Worm (Caenorhabditis elegans) whole organism, mixed stage, embryonic: ENCODE measurements around the gene srb-3.
"Not testable (repeated sequence)": the region's sequence is repeated elsewhere in the genome, so short reads cannot be mapped to it uniquely, and the experiment has no call there.

Experiments used
- M03D4.4 ChIP-seq: sonication (generic microtip); optimal IDR thresholded peaks from 2 replicates; lab custom pipeline; 2017; ENCODE audit warnings: mild to moderate bottlenecking, missing genetic modification characterization, missing compliant biosample characterization
- ceh-39 ChIP-seq: fragments of 150-350 bp; optimal IDR thresholded peaks from 2 replicates; lab custom pipeline; 2014; ENCODE audit warnings: missing biosample characterization, missing genetic modification characterization
- ceh-43 ChIP-seq: fragments of 200-800 bp; sonication (Bioruptor generic); optimal IDR thresholded peaks from 2 replicates; lab custom pipeline; 2018; ENCODE audit warnings: mild to moderate bottlenecking, missing genetic modification characterization, moderate library complexity, missing compliant biosample characterization
- ceh-83 ChIP-seq: fragments of 200-800 bp; sonication (Bioruptor generic); optimal IDR thresholded peaks from 2 replicates; lab custom pipeline; 2018; ENCODE audit warnings: mild to moderate bottlenecking, missing genetic modification characterization, missing compliant biosample characterization
- ces-1 ChIP-seq: fragments of 150-350 bp; optimal IDR thresholded peaks from 2 replicates; lab custom pipeline; 2014; ENCODE audit warnings: missing biosample characterization, missing genetic modification reagents, missing genetic modification characterization
- cnd-1 ChIP-seq: fragments of 200-800 bp; sonication (Bioruptor generic); optimal IDR thresholded peaks from 2 replicates; lab custom pipeline; 2018; ENCODE audit warnings: mild to moderate bottlenecking, missing genetic modification characterization, missing compliant biosample characterization
- drap-1 ChIP-seq: fragments of 200-800 bp; sonication (Bioruptor generic); optimal IDR thresholded peaks from 3 replicates; lab custom pipeline; 2018; ENCODE audit warnings: mild to moderate bottlenecking, missing genetic modification characterization, missing compliant biosample characterization
- elt-1 ChIP-seq: sonication (generic microtip); optimal IDR thresholded peaks from 2 replicates; lab custom pipeline; 2017; ENCODE audit warnings: missing genetic modification characterization, mild to moderate bottlenecking, missing compliant biosample characterization, antibody characterized with exemption, moderate library complexity, borderline replicate concordance; ENCODE audit not compliant: insufficient read depth
- elt-3 ChIP-seq: fragments of 150-350 bp; optimal IDR thresholded peaks from 2 replicates; lab custom pipeline; 2014; ENCODE audit warnings: missing biosample characterization, missing genetic modification characterization
- flh-1 ChIP-seq: fragments of 200-800 bp; sonication (Bioruptor generic); optimal IDR thresholded peaks from 2 replicates; lab custom pipeline; 2018; ENCODE audit warnings: mild to moderate bottlenecking, missing genetic modification characterization, moderate library complexity, missing compliant biosample characterization
- hlh-1 ChIP-seq: fragments of 150-350 bp; optimal IDR thresholded peaks from 2 replicates; lab custom pipeline; 2014; ENCODE audit warnings: missing biosample characterization, missing genetic modification reagents, missing genetic modification characterization
- lin-13 ChIP-seq: fragments of 150-350 bp; optimal IDR thresholded peaks from 2 replicates; lab custom pipeline; 2014; ENCODE audit warnings: missing biosample characterization, missing genetic modification characterization
- lsy-2 ChIP-seq: fragments of 150-350 bp; optimal IDR thresholded peaks from 2 replicates; lab custom pipeline; 2014; ENCODE audit warnings: missing biosample characterization, missing genetic modification characterization
- mab-5 ChIP-seq: fragments of 150-350 bp; optimal IDR thresholded peaks from 2 replicates; lab custom pipeline; 2014; ENCODE audit warnings: missing biosample characterization, missing genetic modification characterization
- mep-1 ChIP-seq: fragments of 150-350 bp; optimal IDR thresholded peaks from 2 replicates; lab custom pipeline; 2017; ENCODE audit warnings: missing biosample characterization, missing genetic modification reagents, missing genetic modification characterization, inconsistent platforms
- nhr-12 ChIP-seq: fragments of 150-350 bp; optimal IDR thresholded peaks from 2 replicates; lab custom pipeline; 2014; ENCODE audit warnings: missing biosample characterization, missing genetic modification characterization
- nhr-2 ChIP-seq: fragments of 150-350 bp; optimal IDR thresholded peaks from 2 replicates; lab custom pipeline; 2014; ENCODE audit warnings: missing biosample characterization, missing genetic modification characterization
- nhr-237 ChIP-seq: fragments of 150-350 bp; optimal IDR thresholded peaks from 2 replicates; lab custom pipeline; 2014; ENCODE audit warnings: missing biosample characterization, missing genetic modification characterization
- nhr-28 ChIP-seq: fragments of 150-350 bp; optimal IDR thresholded peaks from 2 replicates; lab custom pipeline; 2014; ENCODE audit warnings: missing biosample characterization, missing genetic modification characterization
- nhr-76 ChIP-seq: sonication (generic microtip); optimal IDR thresholded peaks from 2 replicates; lab custom pipeline; 2017; ENCODE audit warnings: missing biosample characterization, missing genetic modification characterization
- pha-4 ChIP-seq: fragments of 150-350 bp; optimal IDR thresholded peaks from 2 replicates; lab custom pipeline; 2018; ENCODE audit warnings: missing biosample characterization, missing genetic modification reagents, missing genetic modification characterization
- sem-2 ChIP-seq: fragments of 200-800 bp; sonication (Bioruptor generic); optimal IDR thresholded peaks from 2 replicates; lab custom pipeline; 2018; ENCODE audit warnings: mild to moderate bottlenecking, missing genetic modification characterization, missing compliant biosample characterization
- snpc-4 ChIP-seq: fragments of 150-350 bp; optimal IDR thresholded peaks from 2 replicates; lab custom pipeline; 2014; ENCODE audit warnings: missing biosample characterization, missing genetic modification characterization
- sptf-1 ChIP-seq: sonication (generic microtip); optimal IDR thresholded peaks from 2 replicates; lab custom pipeline; 2017; ENCODE audit warnings: mild to moderate bottlenecking, missing genetic modification characterization, moderate library complexity, missing compliant biosample characterization
- tbx-8 ChIP-seq: fragments of 200-800 bp; sonication (Bioruptor generic); optimal IDR thresholded peaks from 2 replicates; lab custom pipeline; 2018; ENCODE audit warnings: mild to moderate bottlenecking, missing genetic modification characterization, moderate library complexity, missing compliant biosample characterization
- unc-120 ChIP-seq: sonication (generic microtip); optimal IDR thresholded peaks from 2 replicates; lab custom pipeline; 2017; ENCODE audit warnings: missing genetic modification characterization, missing compliant biosample characterization; ENCODE audit not compliant: poor library complexity, severe bottlenecking
- unc-39 ChIP-seq: fragments of 150-350 bp; optimal IDR thresholded peaks from 2 replicates; lab custom pipeline; 2014; ENCODE audit warnings: missing biosample characterization, missing genetic modification characterization
- unc-62 ChIP-seq: fragments of 150-350 bp; optimal IDR thresholded peaks from 2 replicates; lab custom pipeline; 2014; ENCODE audit warnings: missing biosample characterization, missing genetic modification reagents, missing genetic modification characterization

Gene srb-3

ce11 chrII:5170932-5171331 is 4.3 kb upstream of the srb-3 start, which contains the start of gene srb-1:
Gene srb-1 (minus strand): TSS chrII:5171032.
- no peak for TF ChIP-seq hlh-1 (tag; lab: Kevin White, UChicago)
- TF ChIP-seq unc-62, result no peak
- TF ChIP-seq tbx-8, result no peak
- no peak for TF ChIP-seq pha-4 (tag; lab: Kevin White, UChicago)
- no peak for TF ChIP-seq ces-1 (GFP tag; lab: Kevin White, UChicago)
- no peak for TF ChIP-seq snpc-4 (tag; lab: Kevin White, UChicago)
- TF ChIP-seq elt-1, result no peak
- no peak for TF ChIP-seq lsy-2 (tag; lab: Kevin White, UChicago)
- no peak for TF ChIP-seq sptf-1 (tag; lab: Kevin White, UChicago)
- TF ChIP-seq ceh-43 (GFP tag; lab: Kevin White, UChicago), result no peak
- TF ChIP-seq mep-1, result no peak
- TF ChIP-seq lin-13 (tag; lab: Kevin White, UChicago), result no peak
- no peak for TF ChIP-seq mab-5 (tag; lab: Kevin White, UChicago)
- TF ChIP-seq nhr-12, result no peak
- TF ChIP-seq nhr-2 (tag; lab: Kevin White, UChicago), result no peak
- TF ChIP-seq unc-120 (tag; lab: Kevin White, UChicago), result no peak
- no peak for TF ChIP-seq ceh-83
- TF ChIP-seq nhr-76 (tag; lab: Kevin White, UChicago), result no peak
- no peak for TF ChIP-seq sem-2
- no peak for TF ChIP-seq nhr-28 (tag; lab: Kevin White, UChicago)

- no peak for TF ChIP-seq ceh-43 (GFP tag; lab: Kevin White, UChicago)
- TF ChIP-seq flh-1, result no peak
- no peak for TF ChIP-seq unc-39 (tag; lab: Kevin White, UChicago)
- TF ChIP-seq, all 35 proteins: peak for 0
Measured at ce11 chrII:5163283-5163682, 3.4 kb downstream of the srb-3 start, which contains the start of gene srb-5. Gene srb-5 (minus strand): TSS chrII:5163383.

DNA sequence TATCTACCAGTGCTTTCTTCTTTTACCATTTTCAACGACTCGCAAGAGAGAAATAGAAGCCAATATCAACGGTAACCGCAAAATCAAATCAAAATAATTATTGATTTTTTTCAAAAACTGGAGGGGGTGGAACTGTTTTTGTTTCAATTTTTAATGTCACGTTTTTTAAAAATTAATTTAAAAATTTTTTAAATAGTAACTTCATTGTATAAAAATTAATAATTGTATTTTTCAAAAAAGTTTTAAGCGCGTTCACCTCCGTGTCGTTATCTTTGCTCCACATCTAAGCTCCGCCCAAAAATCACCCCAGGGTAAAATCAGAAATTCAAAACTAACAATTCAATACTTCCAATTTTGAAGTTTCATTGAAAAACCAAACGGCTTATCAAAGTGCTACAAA is 5.5 kb downstream of the srb-3 start, which contains the start of gene C27D6.11:
TSS of gene C27D6.11 (minus strand) at position 101 of the 400 bp plus-strand sequence.
- TF ChIP-seq lsy-2 (tag; lab: Kevin White, UChicago) (no peak), sptf-1 (tag; lab: Kevin White, UChicago) (no peak), hlh-1 (tag; lab: Kevin White, UChicago) (no peak), unc-62 (no peak), lin-13 (tag; lab: Kevin White, UChicago) (no peak), nhr-12 (no peak), elt-3 (tag; lab: Kevin White, UChicago) (no peak), elt-1 (no peak), drap-1 (no peak), sem-2 (no peak), flh-1 (no peak), ceh-83 (no peak)
- TF ChIP-seq, all 35 proteins: peak for 0

ce11 chrII:5158774-5159173 is 7.9 kb downstream of the srb-3 start, which contains the start of gene F58A6.9:
Gene F58A6.9 (minus strand): TSS chrII:5158874.
- not testable (repeated sequence) for TF ChIP-seq elt-3 (tag; lab: Kevin White, UChicago); mep-1; nhr-237 (tag; lab: Kevin White, UChicago)

ce11 chrII:5157525-5157924 is 9.1 kb downstream of the srb-3 start, which contains the start of gene srb-13:
Gene srb-13 (minus strand): TSS chrII:5157625.
- TF ChIP-seq drap-1 (no peak), lsy-2 (tag; lab: Kevin White, UChicago) (no peak), flh-1 (no peak), cnd-1 (tag; lab: Kevin White, UChicago) (no peak), sem-2 (no peak), unc-62 (no peak), elt-3 (tag; lab: Kevin White, UChicago) (no peak)

DNA sequence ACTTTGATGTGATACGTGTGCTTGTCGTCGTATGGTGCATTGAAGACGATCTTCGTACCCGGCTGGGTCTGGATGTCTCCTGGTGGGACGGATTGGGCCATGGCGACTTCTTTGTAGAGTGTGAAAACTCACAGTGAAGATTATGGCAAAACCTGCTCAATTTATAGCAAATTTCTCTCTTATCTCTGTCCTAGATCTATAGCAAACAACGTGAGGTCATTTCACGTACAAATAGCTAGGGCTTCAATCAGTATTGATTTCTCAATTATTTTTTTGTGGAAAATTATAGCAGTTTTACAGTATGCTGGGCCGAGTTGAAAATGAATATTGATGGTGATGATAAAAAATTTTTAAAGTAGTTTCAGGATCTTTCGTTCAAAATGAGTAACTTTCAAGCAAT is 9.7 kb downstream of the srb-3 start, which contains the start of gene msp-45:
TSS of gene msp-45 (minus strand) at position 101 of the 400 bp plus-strand sequence.
- TF ChIP-seq nhr-76 (tag; lab: Kevin White, UChicago) (no peak), sem-2 (no peak), pha-4 (tag; lab: Kevin White, UChicago) (no peak), unc-62 (no peak), M03D4.4 (tag; lab: Kevin White, UChicago) (no peak), unc-120 (tag; lab: Kevin White, UChicago) (no peak), ceh-39 (tag; lab: Kevin White, UChicago) (no peak), nhr-237 (tag; lab: Kevin White, UChicago) (no peak), flh-1 (no peak), nhr-12 (no peak)
